Fruit fly (Drosophila melanogaster) whole organism, embryonic: ENCODE data around the gene CG33641.

Experiments used
- CG10274 ChIP-seq: fragments of 200-800 bp; sonication (Bioruptor generic); optimal IDR thresholded peaks from 3 replicates; lab custom pipeline; 2017; ENCODE audit warnings: missing biosample characterization, mild to moderate bottlenecking, missing genetic modification characterization
- CG10321 ChIP-seq: fragments of 200-800 bp; sonication (Bioruptor generic); IDR thresholded peaks from 2 replicates; pipeline ENCODE4 v1.3.6; 2022; ENCODE audit warnings: missing biosample characterization, missing genetic modification characterization
- CG10959 ChIP-seq: fragments of 200-800 bp; sonication (Bioruptor generic); IDR thresholded peaks from 2 replicates; pipeline ENCODE4 v1.3.6; 2022; ENCODE audit warnings: missing biosample characterization, missing genetic modification characterization
- CG11696 ChIP-seq: fragments of 200-800 bp; sonication (Bioruptor generic); IDR thresholded peaks from 2 replicates; pipeline ENCODE4 v1.3.6; 2022; ENCODE audit warnings: missing biosample characterization, missing genetic modification characterization
- CG14441 ChIP-seq: fragments of 200-800 bp; sonication (Bioruptor generic); IDR thresholded peaks from 2 replicates; pipeline ENCODE4 v1.3.6; 2022; ENCODE audit warnings: missing biosample characterization, missing genetic modification characterization
- CG15601 ChIP-seq: fragments of 200-800 bp; sonication (Bioruptor generic); optimal IDR thresholded peaks from 3 replicates; lab custom pipeline; 2019; ENCODE audit warnings: missing biosample characterization, mild to moderate bottlenecking, missing genetic modification characterization, moderate library complexity
- CG1603 ChIP-seq: fragments of 200-800 bp; sonication (Bioruptor generic); optimal IDR thresholded peaks from 2 replicates; lab custom pipeline; 2019; ENCODE audit warnings: missing biosample characterization, mild to moderate bottlenecking, missing genetic modification characterization, moderate library complexity
- CG17568 ChIP-seq: fragments of 200-800 bp; sonication (Bioruptor generic); optimal IDR thresholded peaks from 2 replicates; lab custom pipeline; 2018; ENCODE audit warnings: missing biosample characterization, mild to moderate bottlenecking, missing genetic modification characterization, moderate library complexity
- CG17802 ChIP-seq: fragments of 200-800 bp; sonication (Bioruptor generic); optimal IDR thresholded peaks from 2 replicates; lab custom pipeline; 2018; ENCODE audit warnings: missing biosample characterization, mild to moderate bottlenecking, missing genetic modification characterization, moderate library complexity
- CG18599 ChIP-seq: fragments of 200-800 bp; sonication (Bioruptor generic); optimal IDR thresholded peaks from 3 replicates; lab custom pipeline; 2017; ENCODE audit warnings: missing biosample characterization, missing genetic modification characterization, mild to moderate bottlenecking, moderate library complexity, missing genetic modification reagents
- CG2889 ChIP-seq: fragments of 200-800 bp; sonication (Bioruptor generic); IDR thresholded peaks from 3 replicates; pipeline ENCODE4 v1.3.6; 2022; ENCODE audit warnings: missing biosample characterization, missing genetic modification characterization
- CG31441 ChIP-seq: fragments of 200-800 bp; sonication (Bioruptor generic); IDR thresholded peaks from 2 replicates; pipeline ENCODE4 v1.3.6; 2022; ENCODE audit warnings: missing biosample characterization, missing genetic modification characterization
- CG32767 ChIP-seq: fragments of 200-800 bp; sonication (Bioruptor generic); IDR thresholded peaks from 2 replicates; pipeline ENCODE4 v1.3.6; 2022; ENCODE audit warnings: missing biosample characterization, missing genetic modification characterization
- CG34422 ChIP-seq: fragments of 200-800 bp; sonication (Bioruptor generic); IDR thresholded peaks from 3 replicates; pipeline ENCODE4 v1.3.6; 2022; ENCODE audit warnings: missing biosample characterization, missing genetic modification characterization
- CG42726 ChIP-seq: fragments of 200-800 bp; sonication (Bioruptor generic); IDR thresholded peaks from 2 replicates; pipeline ENCODE4 v1.3.6; 2022; ENCODE audit warnings: missing biosample characterization, missing genetic modification characterization; ENCODE audit not compliant: partially characterized antibody
- CG4360 ChIP-seq: fragments of 200-800 bp; sonication (Bioruptor generic); IDR thresholded peaks from 2 replicates; pipeline ENCODE4 v1.3.6; 2022; ENCODE audit warnings: missing biosample characterization, missing genetic modification characterization
- CG6254 ChIP-seq: fragments of 200-800 bp; sonication (Bioruptor generic); optimal IDR thresholded peaks from 3 replicates; lab custom pipeline; 2017; ENCODE audit warnings: mild to moderate bottlenecking, missing biosample characterization, missing genetic modification reagents, missing genetic modification characterization
- CG7372 ChIP-seq: fragments of 200-800 bp; sonication (Bioruptor generic); IDR thresholded peaks from 2 replicates; pipeline ENCODE4 v1.3.6; 2022; ENCODE audit warnings: missing biosample characterization, missing genetic modification characterization
- CG8924 ChIP-seq: fragments of 200-800 bp; optimal IDR thresholded peaks from 3 replicates; lab custom pipeline; 2019; ENCODE audit warnings: missing biosample characterization, mild to moderate bottlenecking, missing genetic modification characterization, moderate library complexity
- CTCF ChIP-seq: fragments of 200-800 bp; sonication (Bioruptor generic); optimal IDR thresholded peaks from 2 replicates; lab custom pipeline; 2017; ENCODE audit warnings: missing biosample characterization, mild to moderate bottlenecking, missing genetic modification characterization, moderate library complexity
- CoRest ChIP-seq: fragments of 200-800 bp; sonication (Bioruptor generic); optimal IDR thresholded peaks from 3 replicates; lab custom pipeline; 2018; ENCODE audit warnings: missing biosample characterization, mild to moderate bottlenecking, missing genetic modification characterization, moderate library complexity
- Dip3 ChIP-seq: fragments of 200-800 bp; sonication (Bioruptor generic); optimal IDR thresholded peaks from 3 replicates; lab custom pipeline; 2016; ENCODE audit warnings: missing biosample characterization, missing genetic modification characterization
- Dll ChIP-seq: fragments of 200-800 bp; sonication (Bioruptor generic); IDR thresholded peaks from 4 replicates; pipeline ENCODE4 v1.3.6; 2022; ENCODE audit warnings: missing biosample characterization, missing genetic modification characterization; ENCODE audit not compliant: partially characterized antibody
- Fer1 ChIP-seq: fragments of 200-800 bp; sonication (Bioruptor generic); optimal IDR thresholded peaks from 2 replicates; lab custom pipeline; 2017; ENCODE audit warnings: missing biosample characterization, mild to moderate bottlenecking, missing genetic modification characterization
- HmgZ ChIP-seq: fragments of 200-800 bp; sonication (Bioruptor generic); optimal IDR thresholded peaks from 2 replicates; lab custom pipeline; 2018; ENCODE audit warnings: missing biosample characterization, mild to moderate bottlenecking, missing genetic modification characterization
- Med ChIP-seq: fragments of 200-800 bp; sonication (Bioruptor generic); peaks from one replicate; lab custom pipeline; 2016; ENCODE audit warnings: missing biosample characterization, missing genetic modification characterization, mild to moderate bottlenecking, inconsistent platforms, moderate library complexity
- Ravus ChIP-seq: fragments of 200-800 bp; sonication (Bioruptor generic); IDR thresholded peaks from 2 replicates; pipeline ENCODE4 v1.3.6; 2022; ENCODE audit warnings: missing biosample characterization, missing genetic modification characterization
- Scr ChIP-seq: fragments of 200-800 bp; sonication (Bioruptor generic); IDR thresholded peaks from 2 replicates; pipeline ENCODE4 v1.3.6; 2022; ENCODE audit warnings: missing biosample characterization, missing genetic modification characterization; ENCODE audit not compliant: partially characterized antibody
- YL-1 ChIP-seq: fragments of 200-800 bp; sonication (Bioruptor generic); optimal IDR thresholded peaks from 3 replicates; lab custom pipeline; 2017; ENCODE audit warnings: missing biosample characterization, mild to moderate bottlenecking, missing genetic modification characterization
- ap ChIP-seq: fragments of 200-800 bp; sonication (Bioruptor generic); IDR thresholded peaks from 2 replicates; pipeline ENCODE4 v1.3.6; 2022; ENCODE audit warnings: missing biosample characterization, missing genetic modification characterization
- btn ChIP-seq: fragments of 200-800 bp; sonication (Bioruptor generic); optimal IDR thresholded peaks from 2 replicates; lab custom pipeline; 2016; ENCODE audit warnings: missing biosample characterization, missing genetic modification characterization
- chn ChIP-seq: fragments of 200-800 bp; sonication (Bioruptor generic); optimal IDR thresholded peaks from 2 replicates; lab custom pipeline; 2016; ENCODE audit warnings: missing biosample characterization, missing genetic modification characterization
- esg ChIP-seq: fragments of 200-800 bp; sonication (Bioruptor generic); conservative IDR thresholded peaks from 2 replicates; pipeline ENCODE4 v1.3.6; 2022; ENCODE audit warnings: missing biosample characterization, missing genetic modification characterization
- eyg ChIP-seq: fragments of 200-800 bp; sonication (Bioruptor generic); optimal IDR thresholded peaks from 3 replicates; lab custom pipeline; 2016; ENCODE audit warnings: missing biosample characterization, missing genetic modification characterization
- fd96Cb ChIP-seq: fragments of 200-800 bp; sonication (Bioruptor generic); optimal IDR thresholded peaks from 2 replicates; lab custom pipeline; 2018; ENCODE audit warnings: missing biosample characterization, mild to moderate bottlenecking, missing genetic modification characterization, moderate library complexity
- gcm2 ChIP-seq: fragments of 200-800 bp; sonication (Bioruptor generic); optimal IDR thresholded peaks from 2 replicates; lab custom pipeline; 2016; ENCODE audit warnings: missing biosample characterization, missing genetic modification characterization
- grn ChIP-seq: fragments of 200-800 bp; sonication (Bioruptor generic); optimal IDR thresholded peaks from 3 replicates; lab custom pipeline; 2017; ENCODE audit warnings: missing biosample characterization, missing genetic modification characterization
- klu ChIP-seq: fragments of 200-800 bp; sonication (Bioruptor generic); IDR thresholded peaks from 2 replicates; pipeline ENCODE4 v1.3.6; 2022; ENCODE audit warnings: missing biosample characterization, missing genetic modification characterization
- knrl ChIP-seq: fragments of 200-800 bp; sonication (Bioruptor generic); IDR thresholded peaks from 3 replicates; pipeline ENCODE4 v1.3.6; 2022; ENCODE audit warnings: missing biosample characterization, missing genetic modification characterization; ENCODE audit not compliant: partially characterized antibody
- p53 ChIP-seq: fragments of 200-800 bp; sonication (Bioruptor generic); optimal IDR thresholded peaks from 2 replicates; lab custom pipeline; 2016; ENCODE audit warnings: missing biosample characterization, missing genetic modification characterization
- sens ChIP-seq: fragments of 200-800 bp; sonication (Bioruptor generic); peaks from one replicate; lab custom pipeline; 2016; ENCODE audit warnings: missing biosample characterization, missing genetic modification characterization
- seq ChIP-seq: fragments of 200-800 bp; sonication (Bioruptor generic); IDR thresholded peaks from 2 replicates; pipeline ENCODE4 v1.3.6; 2022; ENCODE audit warnings: missing biosample characterization, missing genetic modification characterization
- sima ChIP-seq: fragments of 200-800 bp; sonication (Bioruptor generic); optimal IDR thresholded peaks from 2 replicates; lab custom pipeline; 2016; ENCODE audit warnings: missing biosample characterization, missing genetic modification characterization
- ssp ChIP-seq: fragments of 200-800 bp; sonication (Bioruptor generic); IDR thresholded peaks from 2 replicates; pipeline ENCODE4 v1.3.6; 2022; ENCODE audit warnings: missing biosample characterization, missing genetic modification characterization
- unc-4 ChIP-seq: fragments of 200-800 bp; sonication (Bioruptor generic); IDR thresholded peaks from 2 replicates; pipeline ENCODE4 v1.3.6; 2022; ENCODE audit warnings: missing biosample characterization, missing genetic modification characterization; ENCODE audit not compliant: partially characterized antibody
- zfh1 ChIP-seq: fragments of 200-800 bp; sonication (Bioruptor generic); IDR thresholded peaks from 3 replicates; pipeline ENCODE4 v1.3.6; 2022; ENCODE audit warnings: missing biosample characterization, missing genetic modification characterization

CG33641 gene

dm6 chr2L:13512182-13513032 is 16.4 kb upstream of the CG33641 start (continued):
- TF ChIP-seq ssp (GFP tag; lab: Robert Waterston, UW) (no peak), grn (GFP tag; lab: Kevin White, UChicago) (no peak), CG17568 (GFP tag; lab: Kevin White, UChicago) (peak; percentile 14), btn (peak; percentile 30), seq (GFP tag; lab: Robert Waterston, UW) (peak; percentile 45; the same call in 1 of the 2 replicates), CG11696 (no peak), CG10274 (GFP tag; lab: Kevin White, UChicago) (no peak), ap (GFP tag; lab: Robert Waterston, UW) (peak; percentile 15; the same call in 1 of the 2 replicates), CG1603 (tag; lab: Kevin White, UChicago) (peak; percentile 49), CTCF (GFP tag; lab: Kevin White, UChicago) (no peak), eyg (no peak), CG17802 (tag; lab: Kevin White, UChicago) (no peak), CG2889 (GFP tag; lab: Robert Waterston, UW) (peak; percentile 60; the same call in 1 of the 3 replicates), HmgZ (tag; lab: Kevin White, UChicago) (no peak), fd96Cb (tag; lab: Kevin White, UChicago) (peak; percentile 32), CG15601 (tag; lab: Kevin White, UChicago) (no peak), CG31441 (GFP tag; lab: Robert Waterston, UW) (peak; percentile 39; the same call in 1 of the 2 replicates), CG7372 (GFP tag; lab: Robert Waterston, UW) (no peak), Dip3 (GFP tag; lab: Kevin White, UChicago) (peak; percentile 22), zfh1 (GFP tag; lab: Robert Waterston, UW) (no peak), esg (peak; percentile 23; the same call in 1 of the 2 replicates), Ravus (no peak), CG18599 (GFP tag; lab: Kevin White, UChicago) (no peak), CG14441 (GFP tag; lab: Robert Waterston, UW) (peak; percentile 72), CG34422 (GFP tag; lab: Robert Waterston, UW) (peak; percentile 38; the same call in 1 of the 3 replicates), p53 (GFP tag; lab: Kevin White, UChicago) (no peak), CG10321 (GFP tag; lab: Robert Waterston, UW) (no peak), CoRest (tag; lab: Kevin White, UChicago) (peak; percentile 43), CG8924 (no peak), CG6254 (GFP tag; lab: Kevin White, UChicago) (no peak)

DNA sequence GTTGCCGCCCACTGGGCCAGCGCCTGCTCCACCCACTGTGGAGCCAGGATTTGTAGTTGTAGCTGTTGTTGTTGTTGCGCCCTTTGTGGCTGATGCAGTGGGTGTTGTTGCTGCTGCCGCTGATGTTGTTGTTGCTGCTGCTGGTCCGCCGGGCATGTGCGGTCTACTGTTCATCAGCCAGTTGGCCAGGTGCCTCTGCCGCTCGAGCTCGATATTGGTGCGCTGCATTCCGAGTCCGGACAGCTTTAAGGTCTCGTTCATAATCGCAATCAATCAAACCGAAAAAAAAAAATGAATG is 15.9 kb upstream of the CG33641 start:
- TF ChIP-seq Fer1 (GFP tag; lab: Kevin White, UChicago), result no peak
- TF ChIP-seq CG10959 (GFP tag; lab: Robert Waterston, UW), result 0 out of 2 replicates have a peak, but pooled peaks have one; percentile 29
- peak; percentile 34 for TF ChIP-seq chn (GFP tag; lab: Kevin White, UChicago)
- peak; percentile 76 for TF ChIP-seq Med
- no peak for TF ChIP-seq gcm2 (GFP tag; lab: Kevin White, UChicago)
- TF ChIP-seq sima, result no peak
- peak; percentile 71 for TF ChIP-seq sens
- 0 out of 2 replicates have a peak, but pooled peaks have one; percentile 12 for TF ChIP-seq unc-4 (GFP tag; lab: Robert Waterston, UW)
- no peak for TF ChIP-seq YL-1
- peak; percentile 95 for TF ChIP-seq CG4360
- TF ChIP-seq CG32767 (GFP tag; lab: Robert Waterston, UW), result no peak
- TF ChIP-seq knrl (GFP tag; lab: Robert Waterston, UW), result 0 out of 3 replicates have a peak, but pooled peaks have one; percentile 7
- TF ChIP-seq CG42726 (GFP tag; lab: Robert Waterston, UW), result no peak
- 0 out of 2 replicates have a peak, but pooled peaks have one; percentile 6 for TF ChIP-seq Scr (GFP tag; lab: Robert Waterston, UW)
- 0 out of 4 replicates have a peak, but pooled peaks have one; percentile 49 for TF ChIP-seq Dll (GFP tag; lab: Robert Waterston, UW)
- 0 out of 2 replicates have a peak, but pooled peaks have one; percentile 8 for TF ChIP-seq klu (GFP tag; lab: Robert Waterston, UW)
